Fruit fly (Drosophila melanogaster) whole organism, embryonic: Measurements from ENCODE around the gene MEP-1.

Experiments used
- CG13894 ChIP-seq: fragments of 200-800 bp; sonication (Bioruptor generic); optimal IDR thresholded peaks from 3 replicates; lab custom pipeline; 2018; ENCODE audit warnings: missing biosample characterization, mild to moderate bottlenecking, missing genetic modification characterization, moderate library complexity
- Dll ChIP-seq: fragments of 200-800 bp; sonication (Bioruptor generic); IDR thresholded peaks from 4 replicates; pipeline ENCODE4 v1.3.6; 2022; ENCODE audit warnings: missing biosample characterization, missing genetic modification characterization; ENCODE audit not compliant: partially characterized antibody
- Dref ChIP-seq: fragments of 200-800 bp; sonication (Bioruptor generic); IDR thresholded peaks from 2 replicates; pipeline ENCODE4 v1.3.6; 2022; ENCODE audit warnings: missing biosample characterization, missing genetic modification characterization
- NFAT ChIP-seq: fragments of 200-800 bp; sonication (Bioruptor generic); IDR thresholded peaks from 2 replicates; pipeline ENCODE4 v1.3.6; 2022; ENCODE audit warnings: missing biosample characterization, missing genetic modification characterization
- TFAM ChIP-seq: fragments of 200-800 bp; sonication (Bioruptor generic); optimal IDR thresholded peaks from 2 replicates; lab custom pipeline; 2017; ENCODE audit warnings: missing biosample characterization, missing genetic modification characterization, inconsistent platforms
- jing ChIP-seq: fragments of 200-800 bp; sonication (Bioruptor generic); optimal IDR thresholded peaks from 2 replicates; lab custom pipeline; 2018; ENCODE audit warnings: missing biosample characterization, mild to moderate bottlenecking, missing genetic modification characterization
- pzg ChIP-seq: fragments of 200-800 bp; sonication (Bioruptor generic); optimal IDR thresholded peaks from 3 replicates; lab custom pipeline; 2018; ENCODE audit warnings: missing biosample characterization, mild to moderate bottlenecking, missing genetic modification characterization, moderate library complexity
- sima ChIP-seq: fragments of 200-800 bp; sonication (Bioruptor generic); optimal IDR thresholded peaks from 2 replicates; lab custom pipeline; 2016; ENCODE audit warnings: missing biosample characterization, missing genetic modification characterization
- ttk ChIP-seq: fragments of 200-800 bp; sonication (Bioruptor generic); IDR thresholded peaks from 2 replicates; pipeline ENCODE4 v2.1.2; 2022; ENCODE audit warnings: missing biosample characterization, missing genetic modification characterization

- peak; percentile 72; the same call in 2 of the 4 replicates for TF ChIP-seq Dll (GFP tag; lab: Robert Waterston, UW)
- TF ChIP-seq pzg (GFP tag; lab: Kevin White, UChicago) = peak; percentile 72
- peak; percentile 95 for TF ChIP-seq Dref (GFP tag; lab: Robert Waterston, UW)
- peak; percentile 55 for TF ChIP-seq CG13894 (tag; lab: Kevin White, UChicago)
- peak; percentile 52 for TF ChIP-seq sima
- no peak for TF ChIP-seq jing (GFP tag; lab: Kevin White, UChicago)
- peak; percentile 85 for TF ChIP-seq NFAT (GFP tag; lab: Robert Waterston, UW)
- peak; percentile 47 for TF ChIP-seq TFAM (GFP tag; lab: Kevin White, UChicago)
- peak; percentile 80 for TF ChIP-seq ttk (GFP tag; lab: Robert Waterston, UW)
Observed at dm6 chr3L:2634929-2635799, 3.6 kb downstream of the MEP-1 start.
